Worm (Caenorhabditis elegans) whole organism, L4 larva: Measurements from ENCODE around the gene F22B5.4.
A peak's percentile ranks its signal among the peaks of the same experiment; 100 is the strongest.

ENCODE experiments used
- F37D6.2 ChIP-seq: sonication (generic microtip); optimal IDR thresholded peaks from 2 replicates; lab custom pipeline; 2016; ENCODE audit warnings: mild to moderate bottlenecking, missing genetic modification characterization, missing compliant biosample characterization
- F44E2.7 ChIP-seq: fragments of 200-800 bp; sonication (Bioruptor generic); IDR thresholded peaks from 2 replicates; pipeline ENCODE4 v2.1.2; 2022; ENCODE audit warnings: missing genetic modification characterization, missing compliant biosample characterization
- R02D3.7 ChIP-seq: fragments of 150-350 bp; sonication (generic microtip); optimal IDR thresholded peaks from 3 replicates; lab custom pipeline; 2014; ENCODE audit warnings: missing biosample characterization, missing genetic modification characterization
- T20F7.1 ChIP-seq: fragments of 200-800 bp; sonication (Bioruptor generic); optimal IDR thresholded peaks from 2 replicates; lab custom pipeline; 2018; ENCODE audit warnings: mild to moderate bottlenecking, missing genetic modification characterization, missing compliant biosample characterization
- Y5F2A.4 ChIP-seq: fragments of 200-800 bp; sonication (Bioruptor generic); optimal IDR thresholded peaks from 2 replicates; lab custom pipeline; 2018; ENCODE audit warnings: mild to moderate bottlenecking, missing genetic modification characterization, missing compliant biosample characterization
- ZK546.5 ChIP-seq, 2 experiments: sonication (generic microtip); optimal IDR thresholded peaks; 2 replicates each; lab custom pipeline; 2017; ENCODE audit warnings: missing biosample characterization in 2 of 2, missing genetic modification characterization in 2 of 2
- aha-1 ChIP-seq: fragments of 150-350 bp; peaks from one replicate; lab custom pipeline; 2014; ENCODE audit warnings: missing biosample characterization, missing genetic modification characterization
- aly-2 ChIP-seq: sonication (generic microtip); optimal IDR thresholded peaks from 2 replicates; lab custom pipeline; 2018; ENCODE audit warnings: missing biosample characterization, missing genetic modification characterization
- attf-4 ChIP-seq: sonication (generic microtip); optimal IDR thresholded peaks from 3 replicates; lab custom pipeline; 2017; ENCODE audit warnings: missing biosample characterization, missing genetic modification characterization
- ceh-28 ChIP-seq: fragments of 150-350 bp; optimal IDR thresholded peaks from 2 replicates; lab custom pipeline; 2014; ENCODE audit warnings: missing biosample characterization, missing genetic modification reagents, missing genetic modification characterization
- ceh-32 ChIP-seq: sonication (generic microtip); optimal IDR thresholded peaks from 2 replicates; lab custom pipeline; 2016; ENCODE audit warnings: mild to moderate bottlenecking, missing genetic modification characterization, missing compliant biosample characterization; ENCODE audit not compliant: poor library complexity
- ces-1 ChIP-seq: fragments of 150-350 bp; sonication (generic microtip); optimal IDR thresholded peaks from 4 replicates; lab custom pipeline; 2014; ENCODE audit warnings: missing biosample characterization, missing genetic modification reagents, missing genetic modification characterization
- cey-2 ChIP-seq: sonication (generic microtip); optimal IDR thresholded peaks from 3 replicates; lab custom pipeline; 2017; ENCODE audit warnings: missing genetic modification characterization, mild to moderate bottlenecking, missing compliant biosample characterization, antibody characterized with exemption, borderline replicate concordance; ENCODE audit not compliant: insufficient read depth
- daf-19 ChIP-seq: fragments of 200-800 bp; sonication (Bioruptor generic); conservative IDR thresholded peaks from 2 replicates; pipeline ENCODE4 v1.3.6; 2022; ENCODE audit warnings: missing genetic modification characterization, missing compliant biosample characterization
- daf-8 ChIP-seq: fragments of 200-800 bp; sonication (Bioruptor generic); IDR thresholded peaks from 2 replicates; pipeline ENCODE4 v1.3.6; 2022; ENCODE audit warnings: missing genetic modification characterization, missing compliant biosample characterization
- dmd-6 ChIP-seq: fragments of 200-800 bp; sonication (Bioruptor generic); IDR thresholded peaks from 2 replicates; pipeline ENCODE4 v1.3.6; 2022; ENCODE audit warnings: missing genetic modification reagents, missing genetic modification characterization, missing compliant biosample characterization
- dmd-9 ChIP-seq: fragments of 200-800 bp; sonication (Bioruptor generic); IDR thresholded peaks from 2 replicates; pipeline ENCODE4 v1.3.6; 2022; ENCODE audit warnings: missing genetic modification reagents, missing genetic modification characterization, missing compliant biosample characterization
- duxl-1 ChIP-seq: sonication (generic microtip); optimal IDR thresholded peaks from 2 replicates; lab custom pipeline; 2016; ENCODE audit warnings: mild to moderate bottlenecking, missing genetic modification characterization, moderate library complexity, missing compliant biosample characterization; ENCODE audit not compliant: poor library complexity
- dve-1 ChIP-seq: sonication (generic microtip); optimal IDR thresholded peaks from 2 replicates; lab custom pipeline; 2017; ENCODE audit warnings: antibody characterized with exemption, mild to moderate bottlenecking, missing genetic modification characterization, missing compliant biosample characterization; ENCODE audit not compliant: insufficient read depth
- hif-1 ChIP-seq, 2 experiments: sonication (generic microtip); optimal IDR thresholded peaks; 2 replicates each; lab custom pipeline; 2016 to 2017; ENCODE audit warnings: missing compliant biosample characterization in 2 of 2, missing genetic modification characterization in 2 of 2, missing genetic modification reagents in 2 of 2, missing genotype in 2 of 2, mild to moderate bottlenecking in 1 of 2
- jun-1 ChIP-seq: fragments of 150-350 bp; optimal IDR thresholded peaks from 2 replicates; lab custom pipeline; 2014; ENCODE audit warnings: missing biosample characterization, missing genetic modification reagents, missing genetic modification characterization
- lin-29 ChIP-seq: fragments of 200-800 bp; sonication (Bioruptor generic); IDR thresholded peaks from 2 replicates; pipeline ENCODE4 v1.3.6; 2022; ENCODE audit warnings: missing genetic modification reagents, missing genetic modification characterization, missing compliant biosample characterization
- lin-38 ChIP-seq: fragments of 200-800 bp; sonication (Bioruptor generic); IDR thresholded peaks from 2 replicates; pipeline ENCODE4 v1.3.6; 2022; ENCODE audit warnings: missing genetic modification reagents, missing genetic modification characterization, missing compliant biosample characterization
- madf-5 ChIP-seq, 2 experiments: fragments of 200-800 bp; sonication (Bioruptor generic); IDR thresholded peaks; 2 replicates each; pipeline ENCODE4 v1.3.6; 2022; ENCODE audit warnings: missing compliant biosample characterization in 2 of 2, missing genetic modification characterization in 2 of 2
- mdl-1 ChIP-seq, 2 experiments: fragments of 150-350 bp in 1 of 2; sonication (generic microtip) in 1 of 2; optimal IDR thresholded peaks; 2 replicates each; lab custom pipeline; 2014 to 2017; ENCODE audit warnings: missing biosample characterization in 2 of 2, missing genetic modification characterization in 2 of 2
- mes-2 ChIP-seq: sonication (generic microtip); optimal IDR thresholded peaks from 2 replicates; lab custom pipeline; 2016; ENCODE audit warnings: missing genotype, mild to moderate bottlenecking, missing genetic modification characterization, missing compliant biosample characterization; ENCODE audit not compliant: poor library complexity, severe bottlenecking
- mxl-3 ChIP-seq: fragments of 200-800 bp; sonication (Bioruptor generic); optimal IDR thresholded peaks from 2 replicates; lab custom pipeline; 2018; ENCODE audit warnings: mild to moderate bottlenecking, missing genetic modification characterization, missing compliant biosample characterization
- nhr-10 ChIP-seq: fragments of 150-350 bp; optimal IDR thresholded peaks from 2 replicates; lab custom pipeline; 2014; ENCODE audit warnings: missing biosample characterization, missing genetic modification characterization
- nhr-102 ChIP-seq: sonication (generic microtip); optimal IDR thresholded peaks from 2 replicates; lab custom pipeline; 2016; ENCODE audit warnings: mild to moderate bottlenecking, missing genetic modification characterization, moderate library complexity, missing compliant biosample characterization
- nhr-28 ChIP-seq: fragments of 150-350 bp; optimal IDR thresholded peaks from 2 replicates; lab custom pipeline; 2014; ENCODE audit warnings: missing biosample characterization, missing genetic modification characterization
- php-3 ChIP-seq: fragments of 200-800 bp; sonication (Bioruptor generic); IDR thresholded peaks from 2 replicates; pipeline ENCODE4 v1.3.6; 2022; ENCODE audit warnings: missing genetic modification reagents, missing genetic modification characterization, missing compliant biosample characterization
- pqm-1 ChIP-seq: sonication (generic microtip); optimal IDR thresholded peaks from 2 replicates; lab custom pipeline; 2017; ENCODE audit warnings: missing biosample characterization, missing genetic modification characterization
- tag-97 ChIP-seq: fragments of 200-800 bp; sonication (Bioruptor generic); IDR thresholded peaks from 2 replicates; pipeline ENCODE4 v1.3.6; 2022; ENCODE audit warnings: missing genetic modification characterization, missing compliant biosample characterization
- tra-1 ChIP-seq: fragments of 200-800 bp; sonication (Bioruptor generic); IDR thresholded peaks from 2 replicates; pipeline ENCODE4 v1.3.6; 2022; ENCODE audit warnings: missing genetic modification reagents, missing genetic modification characterization, missing compliant biosample characterization
- unc-130 ChIP-seq: sonication (generic microtip); optimal IDR thresholded peaks from 2 replicates; lab custom pipeline; 2016; ENCODE audit warnings: missing genetic modification reagents, missing genetic modification characterization, missing compliant biosample characterization
- unc-39 ChIP-seq: sonication (generic microtip); optimal IDR thresholded peaks from 2 replicates; lab custom pipeline; 2017; ENCODE audit warnings: missing biosample characterization, missing genetic modification characterization
- unc-62 ChIP-seq, 3 experiments: fragments of 150-350 bp in 1 of 3; sonication (generic microtip); optimal IDR thresholded peaks in 2 of 3; peaks in 1 of 3; 1 replicate in 1 of 3; 2 replicates in 2 of 3; lab custom pipeline; 2014 to 2017; ENCODE audit warnings: missing biosample characterization in 3 of 3, missing genetic modification characterization in 3 of 3, missing genetic modification reagents in 3 of 3, missing genotype in 1 of 3
- zip-11 ChIP-seq: fragments of 200-800 bp; sonication (Bioruptor generic); IDR thresholded peaks from 2 replicates; pipeline ENCODE4 v1.3.6; 2022; ENCODE audit warnings: missing genetic modification characterization, missing compliant biosample characterization
- zip-2 ChIP-seq: fragments of 150-350 bp; optimal IDR thresholded peaks from 2 replicates; lab custom pipeline; 2014; ENCODE audit warnings: missing biosample characterization, missing genetic modification characterization

Gene F22B5.4

DNA sequence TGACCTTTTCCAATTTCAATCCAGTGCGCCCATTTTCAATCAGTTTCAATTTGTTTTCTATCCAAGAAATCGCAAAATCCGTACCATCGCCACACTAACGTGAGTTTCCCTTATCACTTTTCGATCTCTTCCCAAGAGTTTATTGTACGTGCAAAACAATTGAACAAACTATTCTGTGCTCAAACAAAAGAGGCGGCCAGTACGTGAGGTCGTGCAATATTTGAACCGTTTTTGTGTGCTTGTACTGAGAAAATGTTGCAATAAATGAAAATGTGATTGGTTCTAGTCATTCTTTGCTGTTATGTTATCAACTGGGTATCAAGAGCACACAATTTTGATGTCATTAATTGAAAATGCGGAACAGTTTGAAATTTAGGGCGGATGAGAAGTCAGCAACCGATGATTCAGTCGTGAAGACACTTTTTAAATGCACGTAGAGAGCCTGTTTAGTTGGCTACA lies at the start of gene F22B5.4:
TSS of gene F22B5.4 (plus strand) at position 51 of the 459 bp plus-strand sequence.
- no peak for TF ChIP-seq nhr-10 (tag; lab: Kevin White, UChicago)
- no peak for TF ChIP-seq ces-1 (GFP tag; lab: Kevin White, UChicago)
- TF ChIP-seq mdl-1 (tag; optimal IDR thresholded peaks at IDR 0.05; lab: Kevin White, UChicago) = no peak
- TF ChIP-seq php-3 (GFP tag; lab: Robert Waterston, UW) = no peak
- TF ChIP-seq madf-5 (GFP tag; IDR thresholded peaks at IDR 0.05; lab: Robert Waterston, UW) = no peak
- peak in 1 of 2 experiments; percentile 48 for TF ChIP-seq hif-1 (tag; optimal IDR thresholded peaks at IDR 0.05; lab: Kevin White, UChicago)
- TF ChIP-seq tag-97 = no peak
- TF ChIP-seq attf-4 (tag; lab: Kevin White, UChicago) = no peak
- TF ChIP-seq mes-2 (tag; lab: Kevin White, UChicago) = no peak
- TF ChIP-seq lin-29 = no peak
- TF ChIP-seq jun-1 (tag; lab: Kevin White, UChicago) = no peak
- no peak for TF ChIP-seq tra-1 (GFP tag; lab: Robert Waterston, UW)
- TF ChIP-seq ZK546.5 (tag; optimal IDR thresholded peaks at IDR 0.05; lab: Kevin White, UChicago) = no peak
- TF ChIP-seq mxl-3 (GFP tag; lab: Kevin White, UChicago) = no peak
- no peak for TF ChIP-seq unc-39
- TF ChIP-seq pqm-1 (tag; lab: Kevin White, UChicago) = peak; percentile 27
- TF ChIP-seq unc-130 = no peak
- no peak for TF ChIP-seq F37D6.2 (tag; lab: Kevin White, UChicago)
- TF ChIP-seq zip-2 = no peak
- TF ChIP-seq aha-1 (tag; lab: Kevin White, UChicago) = no peak
- no peak for TF ChIP-seq duxl-1 (tag; lab: Kevin White, UChicago)
- TF ChIP-seq nhr-28 (tag; lab: Kevin White, UChicago) = peak; percentile 64
- TF ChIP-seq ceh-28 (tag; lab: Kevin White, UChicago) = no peak
- TF ChIP-seq zip-11 (GFP tag; lab: Robert Waterston, UW) = no peak
- TF ChIP-seq Y5F2A.4 (GFP tag; lab: Kevin White, UChicago) = no peak
- no peak for TF ChIP-seq ceh-32
- no peak for TF ChIP-seq lin-38
- no peak for TF ChIP-seq cey-2
- no peak for TF ChIP-seq F44E2.7 (GFP tag; lab: Robert Waterston, UW)
- TF ChIP-seq dmd-9 (GFP tag; lab: Robert Waterston, UW) = no peak
- no peak for TF ChIP-seq T20F7.1 (GFP tag; lab: Kevin White, UChicago)
- peak; percentile 34; the same call in 1 of the 2 replicates for TF ChIP-seq dmd-6 (GFP tag; lab: Robert Waterston, UW)

ce11 chrII:8399997-8400396 lies 49.5 kb upstream of the F22B5.4 start:
- TF ChIP-seq unc-39 = no peak
- TF ChIP-seq ceh-28 (tag; lab: Kevin White, UChicago) = no peak
- peak; percentile 20 for TF ChIP-seq dve-1 (tag; lab: Kevin White, UChicago)
- TF ChIP-seq daf-19 (GFP tag; lab: Robert Waterston, UW) = no peak
- TF ChIP-seq pqm-1 (tag; lab: Kevin White, UChicago) = peak; percentile 84
- TF ChIP-seq nhr-28 (tag; lab: Kevin White, UChicago) = peak; percentile 47
- TF ChIP-seq T20F7.1 (GFP tag; lab: Kevin White, UChicago) = peak; percentile 38
- no peak for TF ChIP-seq R02D3.7 (tag; lab: Kevin White, UChicago)
- peak in 1 of 2 experiments; percentile 63 for TF ChIP-seq unc-62 (GFP tag; optimal IDR thresholded peaks at IDR 0.05 in 1 of 2; lab: Kevin White, UChicago)
- no peak for TF ChIP-seq unc-62 (tag; optimal IDR thresholded peaks at IDR 0.05; lab: Kevin White, UChicago)
- TF ChIP-seq, all 104 proteins: peak for 5

DNA sequence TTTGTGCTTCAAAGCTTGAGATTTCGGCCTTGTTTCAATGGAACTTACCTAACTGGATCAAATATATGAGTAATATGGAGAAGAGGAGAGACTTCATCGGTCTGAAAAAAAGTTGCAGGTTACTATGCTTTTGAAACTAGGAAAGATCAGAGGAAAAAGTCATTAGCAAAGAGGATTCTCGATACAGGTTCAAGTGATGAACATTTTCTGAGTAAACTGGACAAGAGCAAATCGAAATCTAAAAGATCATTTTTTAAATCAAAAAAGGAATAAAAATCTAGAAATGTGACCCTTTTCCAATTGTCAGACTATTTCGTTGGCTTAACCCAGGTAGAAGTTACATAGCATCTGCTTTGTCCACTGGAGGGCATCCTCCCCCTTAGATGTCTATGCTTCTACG lies 44.8 kb upstream of the F22B5.4 start, which contains the start of gene skpo-1:
TSS of gene skpo-1 (minus strand) at position 101 of the 400 bp plus-strand sequence.
- TF ChIP-seq daf-8 (GFP tag; lab: Robert Waterston, UW) = no peak
- TF ChIP-seq nhr-28 (tag; lab: Kevin White, UChicago) = no peak
- no peak for TF ChIP-seq aly-2
- no peak for TF ChIP-seq duxl-1 (tag; lab: Kevin White, UChicago)
- TF ChIP-seq nhr-102 (tag; lab: Kevin White, UChicago) = no peak
